Worm (Caenorhabditis elegans): ENCODE measurements around the gene ncx-5.

Gene ncx-5

DNA sequence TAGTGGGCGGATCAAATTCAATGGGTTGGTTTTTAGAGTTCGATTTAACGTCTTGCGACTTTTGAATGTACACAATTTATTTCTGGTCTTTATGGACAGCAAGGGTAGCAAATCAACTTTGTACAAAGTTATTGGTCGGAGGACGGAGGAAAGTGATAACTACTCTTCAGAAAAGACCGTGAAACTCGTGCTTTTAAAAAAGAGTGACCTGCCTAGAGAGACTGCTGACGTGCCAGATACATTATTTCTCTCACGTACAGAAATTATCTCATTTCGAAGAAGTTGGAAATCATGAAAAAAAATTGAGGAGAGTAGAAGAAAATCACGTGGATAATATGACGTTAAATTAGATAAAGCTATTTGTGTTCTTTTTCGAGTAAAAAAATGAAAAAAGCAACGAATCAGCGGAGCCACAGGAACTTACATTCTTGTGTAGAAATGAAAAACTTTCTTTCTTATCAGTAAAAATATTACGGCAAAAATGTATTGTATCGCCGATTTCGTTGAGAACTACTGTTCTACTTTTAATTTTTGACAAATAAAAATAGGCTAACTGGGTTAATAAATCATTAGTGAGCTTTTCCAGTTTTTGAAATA is 46.3 kb upstream of the ncx-5 start, which contains the start of gene ppm-1.A (continued):
- TF ChIP-seq dmd-9 (GFP tag; IDR thresholded peaks at IDR 0.05) (no peak), dmd-8 (GFP tag; IDR thresholded peaks at IDR 0.05) (no peak), D1046.2 (GFP tag; IDR thresholded peaks at IDR 0.05) (no peak), aly-2 (tag; optimal IDR thresholded peaks at IDR 0.05) (no peak), mxl-3 (GFP tag; optimal IDR thresholded peaks at IDR 0.05) (no peak), ZK546.5 (tag; optimal IDR thresholded peaks at IDR 0.05) (no peak), F49E8.2 (tag; optimal IDR thresholded peaks at IDR 0.05; ENCODE audit: borderline replicate concordance) (no peak), ceh-20 (GFP tag; IDR thresholded peaks at IDR 0.05) (peak; percentile 20; the same call in 1 of the 2 replicates), lir-3 (tag; optimal IDR thresholded peaks at IDR 0.05) (no peak), dpl-1 (GFP tag; optimal IDR thresholded peaks at IDR 0.05) (no peak), hlh-30 (tag; optimal IDR thresholded peaks at IDR 0.05; ENCODE audit: insufficient read depth) (peak; percentile 82), fkh-10 (GFP tag; optimal IDR thresholded peaks at IDR 0.05) (no peak), dve-1 (tag; optimal IDR thresholded peaks at IDR 0.05; ENCODE audit: insufficient read depth) (peak; percentile 30)

DNA sequence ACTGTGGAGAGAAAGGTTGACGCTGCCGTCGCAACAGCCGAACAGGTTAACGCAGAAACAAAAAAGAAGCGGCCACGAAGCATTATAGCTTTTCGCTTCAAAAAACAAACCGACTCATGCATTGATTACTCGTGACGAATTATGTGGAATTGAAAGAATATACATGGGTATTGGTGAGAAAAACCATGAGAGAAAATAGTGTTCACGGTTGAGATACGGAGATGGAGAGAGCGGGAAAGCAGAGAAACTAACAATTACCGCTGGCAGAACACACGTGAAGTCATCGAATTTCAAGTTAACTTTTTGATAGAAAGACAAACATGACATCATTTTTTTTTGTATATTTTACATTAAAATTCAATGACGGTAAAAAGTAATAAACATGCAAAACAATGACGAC is 45.4 kb upstream of the ncx-5 start:
- peak; percentile 8 for TF ChIP-seq T20F7.1 (GFP tag; optimal IDR thresholded peaks at IDR 0.05)
- no peak for TF ChIP-seq dmd-9 (GFP tag; IDR thresholded peaks at IDR 0.05)
- peak; percentile 79 for TF ChIP-seq hlh-30 (tag; optimal IDR thresholded peaks at IDR 0.05; ENCODE audit: insufficient read depth)
- TF ChIP-seq hlh-11 (tag; optimal IDR thresholded peaks at IDR 0.05), result peak; percentile 36
- TF ChIP-seq mes-2 (tag; optimal IDR thresholded peaks at IDR 0.05; ENCODE audit: poor library complexity, severe bottlenecking), result peak; percentile 41
- TF ChIP-seq hmg-1.1 (GFP tag; IDR thresholded peaks at IDR 0.05), result 0 out of 2 replicates have a peak, but pooled peaks have one; percentile 18
- peak in 1 of 2 experiments; percentile 48 for TF ChIP-seq lsy-2 (tag; optimal IDR thresholded peaks at IDR 0.05)
- no peak for TF ChIP-seq zip-11 (GFP tag; IDR thresholded peaks at IDR 0.05)
- peak; percentile 1 for TF ChIP-seq dpl-1 (GFP tag; optimal IDR thresholded peaks at IDR 0.05)
- peak; percentile 61 for TF ChIP-seq dve-1 (tag; optimal IDR thresholded peaks at IDR 0.05; ENCODE audit: insufficient read depth)
- TF ChIP-seq dmd-6 (GFP tag; IDR thresholded peaks at IDR 0.05), result peak; percentile 37
- TF ChIP-seq Y105C5A.15 (GFP tag; IDR thresholded peaks at IDR 0.05), result no peak
- TF ChIP-seq nhr-28 (tag; optimal IDR thresholded peaks at IDR 0.05), result peak; percentile 55
- TF ChIP-seq pqm-1 (tag; optimal IDR thresholded peaks at IDR 0.05), result peak; percentile 2
- TF ChIP-seq hif-1 (tag; optimal IDR thresholded peaks at IDR 0.05), result peak in 1 of 2 experiments; percentile 14
- TF ChIP-seq nhr-10 (tag; optimal IDR thresholded peaks at IDR 0.05), result no peak
- TF ChIP-seq F26F4.8 (GFP tag; conservative IDR thresholded peaks at IDR 0.05), result 0 out of 2 replicates have a peak, but pooled peaks have one; percentile 34
- no peak for TF ChIP-seq unc-62 (GFP tag; optimal IDR thresholded peaks at IDR 0.05 in 1 of 2)
- TF ChIP-seq unc-62 (tag; optimal IDR thresholded peaks at IDR 0.05), result no peak
- no peak for TF ChIP-seq daf-16 (GFP tag; optimal IDR thresholded peaks at IDR 0.05)
- peak; percentile 39 for TF ChIP-seq daf-16 (tag; optimal IDR thresholded peaks at IDR 0.05)
- TF ChIP-seq mxl-3 (GFP tag; optimal IDR thresholded peaks at IDR 0.05), result peak; percentile 19
- peak in 1 of 2 experiments; percentile 71 for TF ChIP-seq mdl-1 (tag; optimal IDR thresholded peaks at IDR 0.05)
- TF ChIP-seq egl-43 (GFP tag; IDR thresholded peaks at IDR 0.05), result 0 out of 2 replicates have a peak, but pooled peaks have one; percentile 26
- TF ChIP-seq lin-38 (GFP tag; IDR thresholded peaks at IDR 0.05), result peak; percentile 29

ce11 chrV:10532725-10533124 is 42.8 kb upstream of the ncx-5 start, which contains the start of gene txt-10:
txt-10 (minus strand) TSS chrV:10532825.
- TF ChIP-seq mep-1 (tag; optimal IDR thresholded peaks at IDR 0.05) (peak; percentile 9), daf-8 (GFP tag; IDR thresholded peaks at IDR 0.05) (no peak), unc-62 (GFP tag; optimal IDR thresholded peaks at IDR 0.05 in 1 of 2) (peak in 1 of 2 experiments; percentile 88), unc-62 (tag; optimal IDR thresholded peaks at IDR 0.05) (no peak), aha-1 (tag) (peak; percentile 34)

Data from whole organism, L4 larva.